Fruit fly (Drosophila melanogaster): ENCODE results near the gene CG12617.

DNA sequence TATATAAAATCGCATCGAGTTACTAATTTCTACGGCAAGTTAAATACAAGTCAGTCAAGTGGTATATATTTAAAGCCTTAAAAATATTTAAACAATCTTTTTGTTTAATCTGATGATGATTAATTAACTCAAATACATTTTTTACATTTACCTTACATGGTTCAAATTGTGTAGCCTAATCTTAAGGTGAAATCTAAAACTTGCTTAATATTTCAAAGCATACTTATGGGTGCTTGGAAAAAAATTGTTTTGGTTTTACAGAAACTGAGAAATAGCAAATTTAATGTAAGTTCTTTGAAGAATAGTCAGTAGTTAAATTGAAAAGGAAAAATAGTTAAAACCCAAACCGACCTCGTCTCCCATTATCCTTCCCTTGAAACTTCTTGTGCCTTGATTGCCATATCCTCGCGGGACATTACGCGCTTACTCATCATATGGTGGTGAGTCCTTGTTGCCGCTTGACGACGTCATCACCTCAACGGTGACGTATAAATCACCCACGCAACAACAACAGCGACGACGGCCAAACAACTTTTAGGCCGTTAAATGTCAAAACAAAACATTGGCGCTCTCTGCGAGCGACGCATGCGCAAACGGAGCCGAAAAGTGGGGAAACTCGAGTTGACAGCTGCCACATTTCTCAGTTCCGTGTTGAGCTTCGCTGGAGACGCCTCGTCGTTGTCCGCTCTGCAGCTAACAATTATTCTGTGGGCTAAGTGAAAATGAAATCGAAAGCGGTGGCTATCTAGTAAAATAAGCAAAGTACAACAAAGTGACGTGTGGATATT lies 46.9 kb downstream of the CG12617 start:
- TF ChIP-seq oc (tag; optimal IDR thresholded peaks at IDR 0.05) (no peak), stc (GFP tag; IDR thresholded peaks at IDR 0.05) (no peak), CG10321 (GFP tag; IDR thresholded peaks at IDR 0.05) (no peak)
